Worm (Caenorhabditis elegans): Measurements from ENCODE around the gene F23D12.11.

DNA sequence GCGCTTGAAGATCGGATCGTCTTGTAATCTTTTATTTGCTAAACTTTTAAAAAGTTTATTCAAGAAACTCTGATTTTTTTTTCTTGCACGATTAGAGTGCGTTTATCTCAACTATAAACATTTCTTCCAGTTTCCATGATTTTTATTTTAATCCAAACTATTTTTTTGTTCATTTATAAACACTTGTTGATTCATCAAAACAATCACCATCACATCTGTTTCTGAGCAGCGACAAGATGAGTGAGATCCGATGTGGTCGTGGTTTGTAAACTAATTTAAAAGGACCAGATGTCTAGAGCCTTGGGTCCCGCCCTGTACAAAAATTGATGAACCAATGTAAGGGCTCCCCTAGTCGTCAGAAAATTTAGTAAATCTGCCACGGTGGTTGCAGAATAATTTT is 23.3 kb downstream of the F23D12.11 start:
- TF ChIP-seq nhr-77 (tag; optimal IDR thresholded peaks at IDR 0.05) (no peak), nhr-28 (tag; optimal IDR thresholded peaks at IDR 0.05) (no peak), aly-2 (tag; optimal IDR thresholded peaks at IDR 0.05) (no peak), pha-4 (tag; optimal IDR thresholded peaks at IDR 0.05) (no peak), ztf-4 (tag; optimal IDR thresholded peaks at IDR 0.05) (no peak), pqm-1 (tag; optimal IDR thresholded peaks at IDR 0.05) (no peak), nhr-11 (tag; optimal IDR thresholded peaks at IDR 0.05) (no peak), ceh-9 (tag; optimal IDR thresholded peaks at IDR 0.05) (no peak), mdl-1 (tag; optimal IDR thresholded peaks at IDR 0.05) (no peak), ama-1 (optimal IDR thresholded peaks at IDR 0.05) (no peak), daf-12 (tag; optimal IDR thresholded peaks at IDR 0.05) (no peak), ceh-16 (tag; optimal IDR thresholded peaks at IDR 0.05) (no peak)
